Worm (Caenorhabditis elegans): ENCODE results near the gene E02H4.4.

DNA sequence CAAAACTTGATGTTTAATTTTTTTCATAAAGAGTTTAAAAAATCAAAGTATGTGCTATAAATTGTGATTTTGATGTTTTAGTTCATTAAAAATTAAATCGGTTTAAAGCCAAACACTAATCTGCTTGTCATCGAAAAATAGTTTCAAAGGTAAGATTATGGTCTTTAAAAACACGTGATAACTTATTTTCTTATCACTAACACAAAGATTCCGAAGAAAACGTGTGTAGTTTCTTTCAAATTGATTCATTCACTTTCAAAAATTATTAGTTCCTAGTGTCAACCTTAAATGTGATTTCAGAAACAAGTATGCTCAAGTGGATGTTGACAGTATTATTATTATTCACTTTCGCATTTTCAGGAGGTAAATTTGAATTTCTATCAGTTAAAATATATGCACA is 1.8 kb upstream of the E02H4.4 start, which contains the start of gene E02H4.7:
- no peak for TF ChIP-seq unc-39 (tag; optimal IDR thresholded peaks at IDR 0.05)
- TF ChIP-seq elt-1 (tag; optimal IDR thresholded peaks at IDR 0.05; ENCODE audit: borderline replicate concordance, insufficient read depth): no peak
- no peak for TF ChIP-seq sptf-1 (tag; optimal IDR thresholded peaks at IDR 0.05)
- TF ChIP-seq nhr-237 (tag; optimal IDR thresholded peaks at IDR 0.05): no peak
- TF ChIP-seq ces-1 (GFP tag; optimal IDR thresholded peaks at IDR 0.05): no peak
- TF ChIP-seq pha-4 (tag; optimal IDR thresholded peaks at IDR 0.05): no peak

All from whole organism, mixed stage, embryonic.